Fruit fly (Drosophila melanogaster) S2 (cell line): ENCODE results near the gene CG43307.

Source experiments
- CG8478 ChIP-seq: fragments of >200 bp; optimal IDR thresholded peaks from 2 replicates; lab custom pipeline; 2018
- CTCF ChIP-seq, 2 experiments: fragments of >200 bp; optimal IDR thresholded peaks; 2 replicates each; lab custom pipeline; 2018

Gene CG43307

dm6 chr2L:5811274-5811673, at the start of gene CG43307:
TSS of gene CG43307 (plus strand) at chr2L:5811574.
- TF ChIP-seq CG8478 (no peak), CTCF (optimal IDR thresholded peaks at IDR 0.05; lab: Kevin White, UChicago) (no peak)

dm6 chr2L:5765139-5765538, 46.2 kb upstream of the CG43307 start:
- TF ChIP-seq CG8478 (no peak), CTCF (optimal IDR thresholded peaks at IDR 0.05; lab: Kevin White, UChicago) (no peak)

- TF ChIP-seq CTCF (optimal IDR thresholded peaks at IDR 0.05; lab: Kevin White, UChicago) = no peak
- no peak for TF ChIP-seq CG8478
These were observed 45.3 kb upstream of the CG43307 start, which contains the start of gene obst-E for dm6 chr2L:5766042-5766441. TSS of gene obst-E (minus strand) at chr2L:5766142.

dm6 chr2L:5766498-5767008, 44.8 kb upstream of the CG43307 start:
- TF ChIP-seq CTCF (optimal IDR thresholded peaks at IDR 0.05; lab: Kevin White, UChicago) (no peak), CG8478 (no peak)

- TF ChIP-seq CTCF (optimal IDR thresholded peaks at IDR 0.05; lab: Kevin White, UChicago) = peak; percentile 94 to 98
- no peak for TF ChIP-seq CG8478
These were observed 40.2 kb upstream of the CG43307 start for dm6 chr2L:5771179-5771578.

dm6 chr2L:5772262-5772661, 39.1 kb upstream of the CG43307 start:
- TF ChIP-seq CTCF (optimal IDR thresholded peaks at IDR 0.05; lab: Kevin White, UChicago) (no peak), CG8478 (no peak)

- TF ChIP-seq CTCF (optimal IDR thresholded peaks at IDR 0.05; lab: Kevin White, UChicago) (no peak), CG8478 (no peak)
These were observed 33.2 kb upstream of the CG43307 start for dm6 chr2L:5778157-5778556.

- TF ChIP-seq CG8478 = no peak
- TF ChIP-seq CTCF (optimal IDR thresholded peaks at IDR 0.05; lab: Kevin White, UChicago) = no peak
These were observed 30.7 kb upstream of the CG43307 start for dm6 chr2L:5780703-5781102.

dm6 chr2L:5781181-5781580, 30.2 kb upstream of the CG43307 start:
- TF ChIP-seq CTCF (optimal IDR thresholded peaks at IDR 0.05; lab: Kevin White, UChicago) (no peak), CG8478 (no peak)

dm6 chr2L:5782866-5783265, 28.5 kb upstream of the CG43307 start:
- no peak for TF ChIP-seq CG8478
- TF ChIP-seq CTCF (optimal IDR thresholded peaks at IDR 0.05; lab: Kevin White, UChicago) = no peak

- TF ChIP-seq CTCF (optimal IDR thresholded peaks at IDR 0.05; lab: Kevin White, UChicago) = no peak
- TF ChIP-seq CG8478 = no peak
These were observed 27.6 kb upstream of the CG43307 start, which contains the start of gene CG31913 for dm6 chr2L:5783731-5784130. TSS of gene CG31913 (plus strand) at chr2L:5784031.

- no peak for TF ChIP-seq CTCF (optimal IDR thresholded peaks at IDR 0.05; lab: Kevin White, UChicago)
- TF ChIP-seq CG8478 = no peak
These were observed 22.1 kb upstream of the CG43307 start for dm6 chr2L:5789268-5789667.

dm6 chr2L:5790799-5791526, 20.4 kb upstream of the CG43307 start:
- no peak for TF ChIP-seq CG8478
- TF ChIP-seq CTCF (optimal IDR thresholded peaks at IDR 0.05; lab: Kevin White, UChicago) = no peak

- TF ChIP-seq CTCF (optimal IDR thresholded peaks at IDR 0.05; lab: Kevin White, UChicago) (no peak), CG8478 (no peak)
These were observed 18.3 kb upstream of the CG43307 start for dm6 chr2L:5793098-5793497.

- no peak for TF ChIP-seq CG8478
- no peak for TF ChIP-seq CTCF (optimal IDR thresholded peaks at IDR 0.05; lab: Kevin White, UChicago)
These were observed 16.2 kb upstream of the CG43307 start for dm6 chr2L:5795192-5795591.

dm6 chr2L:5797977-5798376, 13.4 kb upstream of the CG43307 start:
- TF ChIP-seq CTCF (optimal IDR thresholded peaks at IDR 0.05; lab: Kevin White, UChicago) (no peak), CG8478 (no peak)

- TF ChIP-seq CG8478 (no peak), CTCF (optimal IDR thresholded peaks at IDR 0.05; lab: Kevin White, UChicago) (no peak)
These were observed 12.7 kb upstream of the CG43307 start for dm6 chr2L:5798629-5799028.
